Fruit fly (Drosophila melanogaster): ENCODE data around the gene Gbeta13F.

Gbeta13F gene

dm6 chrX:15844139-15844538, 15.8 kb upstream of the Gbeta13F start, which contains the start of the genes ArgRS and CG8578 (continued):
- TF ChIP-seq CG12219 (GFP tag; optimal IDR thresholded peaks at IDR 0.05) (no peak), CG31388 (GFP tag; optimal IDR thresholded peaks at IDR 0.05) (no peak), cg (GFP tag; optimal IDR thresholded peaks at IDR 0.05) (peak; percentile 26), CG5245 (GFP tag; optimal IDR thresholded peaks at IDR 0.05) (no peak), kay (GFP tag; optimal IDR thresholded peaks at IDR 0.05) (peak; percentile 80), CG1233 (GFP tag; optimal IDR thresholded peaks at IDR 0.05) (peak; percentile 71), nom (GFP tag; optimal IDR thresholded peaks at IDR 0.05) (no peak), CG3407 (GFP tag; optimal IDR thresholded peaks at IDR 0.05) (no peak), Atf-2 (GFP tag; optimal IDR thresholded peaks at IDR 0.05) (peak; percentile 6), onecut (GFP tag; IDR thresholded peaks at IDR 0.05) (peak; percentile 39)

- TF ChIP-seq tgo (GFP tag; IDR thresholded peaks at IDR 0.05) (no peak), CG12391 (tag; optimal IDR thresholded peaks at IDR 0.05) (no peak), dpn (GFP tag; optimal IDR thresholded peaks at IDR 0.05) (no peak), Mes4 (GFP tag; optimal IDR thresholded peaks at IDR 0.05) (no peak), lmd (GFP tag; IDR thresholded peaks at IDR 0.05) (no peak), Adf1 (GFP tag; IDR thresholded peaks at IDR 0.05) (no peak), gfzf (GFP tag; optimal IDR thresholded peaks at IDR 0.05) (peak; percentile 78), chm (GFP tag; IDR thresholded peaks at IDR 0.05) (no peak), NK7.1 (GFP tag; optimal IDR thresholded peaks at IDR 0.05) (no peak), wor (GFP tag; IDR thresholded peaks at IDR 0.05) (no peak), rib (GFP tag; IDR thresholded peaks at IDR 0.05) (no peak), chinmo (GFP tag; IDR thresholded peaks at IDR 0.05; ENCODE audit: partially characterized antibody) (no peak), NC2α (GFP tag; optimal IDR thresholded peaks at IDR 0.05) (no peak), CG30020 (tag; optimal IDR thresholded peaks at IDR 0.05) (peak; percentile 82), CG12659 (GFP tag; optimal IDR thresholded peaks at IDR 0.05) (peak; percentile 65), Bgb (GFP tag; IDR thresholded peaks at IDR 0.05; ENCODE audit: partially characterized antibody) (peak; percentile 38; the same call in 1 of the 2 replicates), ab (GFP tag; optimal IDR thresholded peaks at IDR 0.05) (no peak), sug (tag; optimal IDR thresholded peaks at IDR 0.05) (no peak), CG10431 (GFP tag; optimal IDR thresholded peaks at IDR 0.05) (no peak), pan (optimal IDR thresholded peaks at IDR 0.05) (no peak), pan (GFP tag; optimal IDR thresholded peaks at IDR 0.05 in 1 of 2, IDR thresholded peaks at IDR 0.05 in 1 of 2) (no peak), mam (GFP tag; optimal IDR thresholded peaks at IDR 0.05) (no peak), nmo (GFP tag; optimal IDR thresholded peaks at IDR 0.05) (peak; percentile 3), CG7556 (GFP tag; optimal IDR thresholded peaks at IDR 0.05) (no peak), ewg (GFP tag; optimal IDR thresholded peaks at IDR 0.05) (no peak), vfl (GFP tag; optimal IDR thresholded peaks at IDR 0.05) (no peak), Ets97D (GFP tag; optimal IDR thresholded peaks at IDR 0.05) (peak; percentile 67), grau (tag; optimal IDR thresholded peaks at IDR 0.05) (no peak), croc (GFP tag; conservative IDR thresholded peaks at IDR 0.05) (no peak), CoRest (tag; optimal IDR thresholded peaks at IDR 0.05) (no peak), Atf6 (GFP tag; IDR thresholded peaks at IDR 0.05) (0 out of 2 replicates have a peak, but pooled peaks have one; percentile 24), CG34422 (GFP tag; IDR thresholded peaks at IDR 0.05) (no peak), H2.0 (GFP tag; IDR thresholded peaks at IDR 0.05) (no peak), CG3407 (GFP tag; optimal IDR thresholded peaks at IDR 0.05) (no peak), Six4 (GFP tag; optimal IDR thresholded peaks at IDR 0.05) (no peak), HLH4C (GFP tag; IDR thresholded peaks at IDR 0.05; ENCODE audit: partially characterized antibody) (0 out of 3 replicates have a peak, but pooled peaks have one; percentile 32), CG2120 (GFP tag; optimal IDR thresholded peaks at IDR 0.05) (no peak), oc (tag; optimal IDR thresholded peaks at IDR 0.05) (no peak), CG15073 (GFP tag; optimal IDR thresholded peaks at IDR 0.05) (no peak), CG5245 (GFP tag; optimal IDR thresholded peaks at IDR 0.05) (no peak), CG42726 (GFP tag; IDR thresholded peaks at IDR 0.05; ENCODE audit: partially characterized antibody) (no peak), al (GFP tag; IDR thresholded peaks at IDR 0.05) (no peak), CG11560 (tag; IDR thresholded peaks at IDR 0.05) (no peak)
These were observed 10.9 kb upstream of the Gbeta13F start, which contains the start of gene sun for dm6 chrX:15849021-15849420. sun (minus strand) TSS chrX:15849258.

Data from whole organism, embryonic.